Worm (Caenorhabditis elegans): Measurements from ENCODE around the gene atic-1.

ce11 chrIV:7838426-7838825 lies 43.4 kb upstream of the atic-1 start, which contains the start of gene C06A6.7:
- TF ChIP-seq hlh-30 (tag; optimal IDR thresholded peaks at IDR 0.05; ENCODE audit: insufficient read depth): no peak
- no peak for TF ChIP-seq C08G9.2 (tag; optimal IDR thresholded peaks at IDR 0.05)
- TF ChIP-seq tbx-2 (tag; optimal IDR thresholded peaks at IDR 0.05): no peak
- TF ChIP-seq fkh-10 (GFP tag; optimal IDR thresholded peaks at IDR 0.05): no peak
- no peak for TF ChIP-seq sox-4 (tag; optimal IDR thresholded peaks at IDR 0.05)
- TF ChIP-seq unc-42 (tag; optimal IDR thresholded peaks at IDR 0.05): no peak
